Fruit fly (Drosophila melanogaster): Measurements from ENCODE around the gene CG45075.

CG45075 gene

dm6 chr2L:6081134-6081832 is 9.9 kb upstream of the CG45075 start (continued):
- TF ChIP-seq slp2 (GFP tag; optimal IDR thresholded peaks at IDR 0.05) (no peak), Xrp1 (GFP tag; IDR thresholded peaks at IDR 0.05) (0 out of 2 replicates have a peak, but pooled peaks have one; percentile 20), aop (GFP tag; IDR thresholded peaks at IDR 0.05) (no peak), Med (GFP tag) (no peak), CG10543 (GFP tag; optimal IDR thresholded peaks at IDR 0.05) (no peak), da (GFP tag; optimal IDR thresholded peaks at IDR 0.05) (peak; percentile 5), chif (GFP tag; optimal IDR thresholded peaks at IDR 0.05) (no peak), CG4707 (GFP tag; optimal IDR thresholded peaks at IDR 0.05) (peak; percentile 21), CG8765 (GFP tag; IDR thresholded peaks at IDR 0.05) (no peak), oc (tag; optimal IDR thresholded peaks at IDR 0.05) (no peak), CG4360 (GFP tag; IDR thresholded peaks at IDR 0.05) (peak; percentile 50; the same call in 1 of the 2 replicates), Nf-YA (GFP tag; IDR thresholded peaks at IDR 0.05) (no peak), Asciz (GFP tag; optimal IDR thresholded peaks at IDR 0.05) (no peak), abd-A (tag; optimal IDR thresholded peaks at IDR 0.05) (peak; percentile 28), CG31224 (GFP tag; IDR thresholded peaks at IDR 0.05) (no peak), CG12155 (GFP tag; optimal IDR thresholded peaks at IDR 0.05) (peak; percentile 6), sug (tag; optimal IDR thresholded peaks at IDR 0.05) (no peak), stwl (tag; optimal IDR thresholded peaks at IDR 0.05) (no peak), CG17385 (GFP tag; optimal IDR thresholded peaks at IDR 0.05) (no peak), lola (GFP tag; optimal IDR thresholded peaks at IDR 0.05) (no peak), az2 (GFP tag; optimal IDR thresholded peaks at IDR 0.05) (no peak), scrt (GFP tag; optimal IDR thresholded peaks at IDR 0.05) (no peak)

DNA sequence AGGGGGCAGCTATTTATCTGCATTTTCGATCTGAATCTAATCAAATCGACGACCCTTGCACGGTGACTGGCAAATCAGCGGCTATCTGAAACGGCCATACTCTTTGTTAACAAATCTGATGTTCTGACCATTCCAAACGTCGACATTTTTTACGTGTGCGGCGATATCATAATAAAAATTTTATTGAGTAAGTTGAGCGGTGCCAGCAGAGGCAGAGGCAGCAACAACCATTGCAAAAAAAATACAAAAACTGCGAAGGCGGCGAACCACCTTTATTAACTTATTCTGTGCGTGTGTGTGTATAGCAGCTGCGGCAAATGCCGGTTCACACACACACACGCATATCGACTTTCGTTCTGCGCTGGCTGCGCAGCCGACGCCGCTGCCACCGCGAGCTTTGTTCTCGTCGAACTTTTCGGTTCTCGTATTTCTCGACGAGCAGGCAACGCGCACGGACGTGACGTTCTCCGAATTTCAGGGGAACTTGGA is 9.0 kb upstream of the CG45075 start, which contains the start of gene Kr-h1:
Gene Kr-h1, plus strand, starts transcription at position 447 of the 489 bp plus-strand sequence.
- TF ChIP-seq fu2 (GFP tag; optimal IDR thresholded peaks at IDR 0.05), result no peak
- TF ChIP-seq Mrtf (GFP tag; IDR thresholded peaks at IDR 0.05), result no peak
- no peak for TF ChIP-seq CoRest (tag; optimal IDR thresholded peaks at IDR 0.05)
- no peak for TF ChIP-seq CG6689 (GFP tag; IDR thresholded peaks at IDR 0.05)
- TF ChIP-seq fru (optimal IDR thresholded peaks at IDR 0.05), result no peak
- TF ChIP-seq ab (GFP tag; optimal IDR thresholded peaks at IDR 0.05), result no peak
- TF ChIP-seq Dek (tag; optimal IDR thresholded peaks at IDR 0.05), result no peak
- no peak for TF ChIP-seq vvl (GFP tag; IDR thresholded peaks at IDR 0.05)
- TF ChIP-seq lbe (GFP tag; optimal IDR thresholded peaks at IDR 0.05), result no peak
- no peak for TF ChIP-seq CG10565 (GFP tag; optimal IDR thresholded peaks at IDR 0.05)
- 0 out of 2 replicates have a peak, but pooled peaks have one; percentile 21 for TF ChIP-seq stc (GFP tag; IDR thresholded peaks at IDR 0.05)
- no peak for TF ChIP-seq NC2β (GFP tag; optimal IDR thresholded peaks at IDR 0.05)
- TF ChIP-seq aop (GFP tag; IDR thresholded peaks at IDR 0.05), result no peak
- no peak for TF ChIP-seq CG3995 (GFP tag; optimal IDR thresholded peaks at IDR 0.05)
- TF ChIP-seq hth (optimal IDR thresholded peaks at IDR 0.05), result no peak
- no peak for TF ChIP-seq hkb (optimal IDR thresholded peaks at IDR 0.05)
- TF ChIP-seq hkb (GFP tag; IDR thresholded peaks at IDR 0.05), result no peak
- TF ChIP-seq Dad (GFP tag; optimal IDR thresholded peaks at IDR 0.05), result no peak
- no peak for TF ChIP-seq E2f2 (GFP tag; IDR thresholded peaks at IDR 0.05)
- TF ChIP-seq CG6175 (GFP tag; IDR thresholded peaks at IDR 0.05), result peak; percentile 80; the same call in 2 of the 3 replicates
- TF ChIP-seq CG31224 (GFP tag; IDR thresholded peaks at IDR 0.05), result no peak
- TF ChIP-seq Trl (optimal IDR thresholded peaks at IDR 0.05), result no peak
- TF ChIP-seq Trl (GFP tag; optimal IDR thresholded peaks at IDR 0.05), result no peak
- peak; percentile 68 for TF ChIP-seq exex (tag; optimal IDR thresholded peaks at IDR 0.05)
- no peak for TF ChIP-seq nerfin-1 (tag; optimal IDR thresholded peaks at IDR 0.05)
- TF ChIP-seq tap (tag; optimal IDR thresholded peaks at IDR 0.05), result no peak
- TF ChIP-seq CG8924 (tag; optimal IDR thresholded peaks at IDR 0.05), result no peak
- TF ChIP-seq CG7963 (GFP tag; IDR thresholded peaks at IDR 0.05; ENCODE audit: partially characterized antibody), result no peak
- no peak for TF ChIP-seq hbn (GFP tag; IDR thresholded peaks at IDR 0.05; ENCODE audit: partially characterized antibody)
- no peak for TF ChIP-seq CG6272 (GFP tag; IDR thresholded peaks at IDR 0.05)
- no peak for TF ChIP-seq CG12942 (GFP tag; optimal IDR thresholded peaks at IDR 0.05)

Measured in whole organism, embryonic.